Fruit fly (Drosophila melanogaster) whole organism: ENCODE data around the gene hoe1.

Experiments
- CG8478 ChIP-seq: fragments of >200 bp; optimal IDR thresholded peaks from 2 replicates; lab custom pipeline; 2018; ENCODE audit warnings: inconsistent platforms
- Dll ChIP-seq: fragments of >200 bp; optimal IDR thresholded peaks from 2 replicates; lab custom pipeline; 2017
- EcR ChIP-seq, 2 experiments: fragments of >200 bp; optimal IDR thresholded peaks; 2 replicates each; lab custom pipeline; 2017; ENCODE audit warnings: missing biosample characterization in 2 of 2, missing genetic modification characterization in 2 of 2, missing genetic modification reagents in 2 of 2
- psq ChIP-seq: fragments of >200 bp; optimal IDR thresholded peaks from 2 replicates; lab custom pipeline; 2017

dm6 chr2L:4968767-4969166 lies 36.6 kb upstream of the hoe1 start, which contains the start of the genes Scox and Polr1C:
- TF ChIP-seq psq (lab: Kevin White, UChicago), result no peak
- TF ChIP-seq CG8478 (lab: Kevin White, UChicago), result no peak
- TF ChIP-seq EcR (GFP tag; optimal IDR thresholded peaks at IDR 0.05; lab: Kevin White, UChicago), result no peak
- TF ChIP-seq Dll, result no peak
